Fruit fly (Drosophila melanogaster) ovary, adult (tissue): ENCODE results near the gene CG15818.

Source experiments
- CG17801 ChIP-seq: fragments of 200-800 bp; optimal IDR thresholded peaks from 2 replicates; lab custom pipeline; 2019; ENCODE audit warnings: missing biosample characterization, mild to moderate bottlenecking, missing genetic modification characterization, moderate library complexity; ENCODE audit not compliant: partially characterized antibody

CG15818 gene

DNA sequence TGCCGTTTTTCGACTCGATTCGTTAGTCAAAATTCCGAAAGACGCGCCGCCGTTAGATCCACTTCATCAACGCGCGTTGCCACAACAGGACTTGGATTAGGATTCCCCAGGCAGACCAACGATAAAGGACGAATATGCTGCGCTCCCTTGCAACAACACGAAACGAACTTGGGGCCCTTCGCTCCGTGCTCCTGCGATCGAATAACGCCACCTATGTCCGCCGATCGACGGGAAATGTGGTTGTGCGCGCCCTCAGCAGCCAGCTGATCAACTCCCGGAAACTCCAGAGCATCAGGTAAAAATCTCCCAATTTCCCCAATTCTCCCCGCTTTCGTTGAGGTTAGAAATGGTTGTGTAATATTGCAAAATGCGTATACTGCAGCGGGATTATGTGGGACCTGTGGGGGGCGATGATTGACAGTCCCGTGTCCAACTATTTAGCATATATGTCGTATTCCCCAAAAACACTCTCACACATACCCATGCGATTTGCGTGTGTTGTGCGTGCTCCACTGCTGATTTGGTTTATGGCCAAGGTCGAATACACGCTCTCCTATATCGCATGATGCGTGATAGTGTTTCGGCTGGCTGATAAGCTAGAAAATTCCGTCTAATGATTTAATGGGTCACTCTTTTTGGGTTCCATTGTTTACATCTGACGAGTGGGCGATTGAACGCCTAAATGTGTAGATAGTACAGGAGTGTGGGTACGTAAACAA, 16.5 kb downstream of the CG15818 start:
- no peak for TF ChIP-seq CG17801 (GFP tag; lab: Kevin White, UChicago)

DNA sequence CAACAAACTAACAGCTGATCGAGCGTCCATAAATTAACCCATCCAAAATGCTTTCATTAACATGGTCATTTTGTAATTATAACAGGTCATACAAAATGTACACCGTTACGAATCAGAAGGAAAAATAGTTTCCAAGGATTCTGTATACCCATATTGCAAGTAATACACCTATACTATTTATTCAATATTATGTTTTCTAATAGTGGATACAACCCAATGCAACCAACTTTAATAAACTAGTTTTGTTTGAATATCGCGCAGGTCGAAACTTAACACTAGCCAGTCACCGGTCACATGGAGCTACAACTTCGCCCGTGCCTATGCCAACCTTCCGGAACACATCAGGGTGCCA, 17.1 kb downstream of the CG15818 start:
- no peak for TF ChIP-seq CG17801 (GFP tag; lab: Kevin White, UChicago)

DNA sequence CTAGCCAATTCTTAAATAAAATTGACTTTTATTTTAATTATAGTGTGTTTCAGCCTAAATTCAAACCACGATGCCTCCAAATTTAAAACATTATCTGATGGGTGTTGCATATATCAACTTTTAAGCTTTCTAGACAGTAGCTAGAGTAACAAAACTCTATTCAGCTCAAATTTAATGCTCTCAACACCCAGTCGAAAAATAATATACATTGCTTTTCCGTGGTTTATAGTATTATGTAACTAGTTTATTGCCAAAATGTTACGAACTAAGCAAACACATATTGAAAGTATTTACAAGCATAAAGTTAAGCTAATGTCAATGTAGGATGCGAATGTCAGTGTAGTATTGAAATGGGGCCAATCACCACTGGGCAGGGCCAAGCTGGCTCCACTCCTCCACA, 19.6 kb downstream of the CG15818 start:
- no peak for TF ChIP-seq CG17801 (GFP tag; lab: Kevin White, UChicago)

DNA sequence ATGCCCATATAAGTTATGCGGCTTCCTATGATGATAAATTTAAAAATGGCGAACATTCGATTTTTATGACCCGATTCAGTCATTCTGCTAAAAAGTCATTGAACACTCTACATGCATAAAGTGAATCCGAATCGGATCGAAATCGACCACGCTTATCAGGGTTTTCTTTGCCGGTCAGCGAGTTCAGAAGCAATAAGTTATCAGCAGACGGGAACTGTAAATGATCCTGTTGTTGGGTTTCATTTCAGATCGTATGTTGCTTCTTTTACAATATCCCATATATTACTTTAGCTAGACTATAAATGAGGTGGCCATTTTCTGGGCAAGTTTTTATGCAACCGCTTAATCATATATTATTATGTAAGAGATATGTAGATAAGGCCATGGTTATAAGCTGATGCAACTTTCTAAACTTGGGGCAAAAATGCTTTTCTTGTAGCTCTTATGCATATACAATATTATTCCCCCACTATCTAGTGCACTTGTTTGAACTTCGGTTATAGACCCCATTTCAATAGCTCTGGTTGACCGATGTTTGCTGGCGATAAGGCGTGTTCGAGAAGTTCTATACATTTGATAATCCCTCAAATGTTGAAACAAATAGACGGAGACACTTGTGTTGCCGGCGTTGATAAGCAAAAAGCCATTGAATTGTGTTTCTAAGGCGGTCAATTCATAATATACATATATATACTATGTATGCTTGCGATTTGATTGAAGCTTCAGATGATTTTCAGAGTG, 21.3 kb downstream of the CG15818 start:
- TF ChIP-seq CG17801 (GFP tag; lab: Kevin White, UChicago), result no peak

DNA sequence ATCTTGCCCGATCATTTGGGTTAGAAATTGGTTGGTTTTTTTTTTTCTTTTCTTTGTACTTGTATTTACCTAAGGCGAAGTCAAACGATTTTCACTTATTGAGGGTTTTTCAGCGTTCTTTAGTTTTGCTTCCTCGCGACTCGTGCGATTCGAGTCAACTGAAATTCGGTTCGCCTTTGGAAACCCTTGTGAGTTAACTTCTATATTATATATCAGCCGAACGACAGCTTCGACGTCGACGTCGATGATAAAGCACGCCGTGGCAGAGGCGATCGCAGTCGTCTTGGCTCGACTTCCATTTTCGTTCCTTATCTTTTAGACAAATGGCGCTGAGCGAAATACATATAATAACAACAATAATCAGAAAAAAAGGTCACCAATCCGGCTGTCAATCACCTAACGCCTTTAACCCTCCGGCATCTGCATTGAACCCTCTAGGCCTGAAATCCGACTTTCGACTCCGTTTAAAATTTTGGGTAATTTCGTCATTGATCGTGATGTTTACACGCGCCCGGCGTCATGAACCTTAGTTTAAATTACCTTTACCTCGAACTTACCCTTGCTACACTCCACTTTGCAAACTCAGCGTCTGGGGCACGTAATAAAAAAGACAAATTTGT, 22.7 kb downstream of the CG15818 start, which contains the start of gene CG5958:
Gene CG5958 (minus strand): TSS at position 180 of the 620 bp plus-strand sequence.
- no peak for TF ChIP-seq CG17801 (GFP tag; lab: Kevin White, UChicago)

DNA sequence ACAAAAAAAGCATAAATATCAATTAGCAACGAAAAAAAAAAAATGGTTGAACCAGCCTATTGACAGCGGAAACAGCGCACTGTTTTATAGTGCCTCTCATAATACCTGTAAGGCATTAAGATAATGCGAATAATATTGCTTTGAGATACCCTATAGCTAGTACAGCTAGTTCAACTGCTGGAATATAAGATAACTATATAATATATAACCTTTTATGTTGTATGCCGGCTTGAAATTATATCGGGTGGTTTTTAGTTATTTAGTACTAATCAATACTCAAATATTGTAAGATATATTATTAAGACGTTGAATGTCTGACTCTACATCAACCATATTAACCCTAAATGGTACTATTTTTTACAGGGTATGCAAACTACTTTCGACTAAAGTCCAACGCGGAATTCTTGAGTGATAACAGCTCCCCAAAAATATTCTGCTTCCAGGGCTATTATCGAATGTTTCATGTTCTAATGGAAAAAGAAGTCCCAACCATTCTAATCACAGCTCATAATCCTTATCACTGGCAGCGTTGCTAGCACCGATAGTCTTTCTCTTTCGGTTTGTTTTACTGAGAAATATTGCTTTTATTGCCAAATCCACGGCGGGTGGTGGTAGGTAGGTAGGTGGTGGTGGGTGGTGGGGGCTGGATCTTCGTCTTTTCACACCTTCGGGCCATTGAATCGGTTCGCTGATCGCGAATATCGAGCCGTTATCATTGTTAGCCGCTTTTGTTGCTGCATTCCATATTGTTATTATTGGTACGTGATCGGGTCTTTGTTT, 23.4 kb downstream of the CG15818 start:
- TF ChIP-seq CG17801 (GFP tag; lab: Kevin White, UChicago), result peak; percentile 88

DNA sequence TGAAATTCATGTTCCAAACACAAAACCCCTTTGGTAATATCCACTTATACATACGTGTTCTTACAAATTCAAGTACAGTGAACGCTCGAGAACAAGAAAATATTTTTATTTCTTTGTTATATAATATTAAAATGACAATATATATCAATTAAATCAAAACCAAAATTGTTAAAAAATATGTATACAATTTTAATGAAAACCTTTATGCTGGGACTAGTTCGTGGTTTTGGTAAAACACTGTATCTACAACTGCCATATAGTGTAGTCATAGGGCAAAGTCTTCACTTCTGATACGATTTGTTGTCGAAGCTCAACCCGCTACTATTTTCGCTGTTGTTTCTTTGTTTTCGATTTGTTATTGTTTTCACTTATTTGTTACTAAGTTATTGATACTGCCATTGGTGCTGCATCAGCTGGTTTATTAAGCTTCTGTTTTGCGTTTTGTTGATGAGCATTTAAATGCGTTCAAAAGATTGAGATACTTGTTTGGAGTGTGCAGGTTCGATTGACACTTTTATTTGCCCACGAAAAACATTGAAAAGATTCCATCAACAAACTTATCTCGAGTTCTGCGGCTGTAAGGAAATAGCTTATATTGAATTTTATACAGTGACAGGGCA, 24.1 kb downstream of the CG15818 start:
- TF ChIP-seq CG17801 (GFP tag; lab: Kevin White, UChicago), result peak; percentile 93

DNA sequence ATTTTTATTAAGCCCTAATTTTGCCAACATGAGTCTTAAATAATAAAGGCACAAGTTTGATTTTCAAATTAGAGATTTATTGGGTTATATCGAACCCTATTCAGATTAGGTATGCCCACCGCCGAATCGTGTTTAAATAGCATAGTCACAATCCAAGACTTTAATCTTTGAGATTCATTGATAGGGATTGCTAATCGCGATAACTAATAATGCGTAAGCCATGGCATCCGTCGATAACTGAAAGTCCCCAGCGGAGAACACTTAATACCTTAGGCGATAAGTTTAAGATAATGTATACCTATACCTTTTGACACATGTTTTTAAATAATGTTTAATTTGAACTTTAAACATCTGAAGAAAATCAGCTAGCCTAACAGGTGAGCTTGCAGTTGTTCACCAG, 24.8 kb downstream of the CG15818 start:
- TF ChIP-seq CG17801 (GFP tag; lab: Kevin White, UChicago), result no peak

DNA sequence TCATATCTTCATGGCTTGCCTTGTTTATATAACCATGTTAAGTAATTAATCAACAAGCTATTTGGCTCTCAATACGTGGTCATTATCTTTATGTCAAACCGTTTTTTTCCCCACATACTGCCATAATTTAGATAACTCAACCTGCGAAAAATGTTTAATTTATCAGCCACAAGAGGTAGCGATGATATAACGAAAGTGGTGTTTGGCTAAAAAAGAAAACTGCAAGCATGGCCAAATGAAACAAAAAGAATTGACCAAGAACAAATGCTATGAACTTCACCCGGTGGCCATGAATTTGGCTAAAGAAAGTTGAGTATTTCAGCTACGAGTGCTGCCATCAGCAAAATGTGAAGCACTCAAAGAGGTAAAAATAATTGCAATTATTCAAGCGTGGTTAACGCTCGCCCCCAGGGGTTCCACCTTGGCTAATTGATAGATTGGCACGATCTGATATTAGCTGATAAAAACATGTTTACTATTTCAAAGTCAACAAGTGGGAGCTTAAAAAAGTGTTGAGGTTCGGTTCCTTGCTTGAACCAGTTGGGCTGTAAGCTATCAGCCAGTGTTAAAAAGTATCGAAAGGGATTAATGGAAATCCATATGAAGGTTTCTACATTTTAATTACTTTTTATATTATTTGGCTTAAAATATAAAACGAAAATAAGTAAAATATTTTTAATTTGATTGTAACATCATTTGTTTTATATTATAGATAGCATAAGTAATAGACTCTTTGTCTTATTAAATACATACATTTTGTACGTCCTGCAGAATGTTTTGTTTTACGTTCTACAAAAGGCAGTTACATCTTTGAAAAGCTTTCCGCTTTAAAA, 26.0 kb downstream of the CG15818 start:
- TF ChIP-seq CG17801 (GFP tag; lab: Kevin White, UChicago), result peak; percentile 72

DNA sequence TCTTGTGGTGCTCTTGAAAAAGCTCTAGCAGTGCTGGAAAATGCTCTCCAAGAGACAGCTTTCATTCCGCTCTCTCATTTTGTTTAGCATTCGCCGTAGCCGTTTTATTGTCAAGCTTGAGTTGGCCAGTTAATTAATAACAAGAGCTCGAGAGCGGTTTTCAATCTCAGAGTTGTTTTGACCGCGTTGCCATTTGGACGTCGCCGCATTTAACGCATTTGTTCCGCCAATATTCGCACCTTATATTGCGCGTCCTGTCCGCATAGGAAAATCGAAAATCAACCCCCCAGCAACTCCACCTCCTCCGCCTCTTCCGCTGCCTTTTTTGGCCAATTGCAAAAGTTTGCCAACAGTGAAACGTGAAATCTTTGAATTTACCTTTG, 26.6 kb downstream of the CG15818 start, which contains the start of gene CG5973:
Gene CG5973 (plus strand): TSS at position 168 of the 383 bp plus-strand sequence.
- TF ChIP-seq CG17801 (GFP tag; lab: Kevin White, UChicago), result peak; percentile 29

DNA sequence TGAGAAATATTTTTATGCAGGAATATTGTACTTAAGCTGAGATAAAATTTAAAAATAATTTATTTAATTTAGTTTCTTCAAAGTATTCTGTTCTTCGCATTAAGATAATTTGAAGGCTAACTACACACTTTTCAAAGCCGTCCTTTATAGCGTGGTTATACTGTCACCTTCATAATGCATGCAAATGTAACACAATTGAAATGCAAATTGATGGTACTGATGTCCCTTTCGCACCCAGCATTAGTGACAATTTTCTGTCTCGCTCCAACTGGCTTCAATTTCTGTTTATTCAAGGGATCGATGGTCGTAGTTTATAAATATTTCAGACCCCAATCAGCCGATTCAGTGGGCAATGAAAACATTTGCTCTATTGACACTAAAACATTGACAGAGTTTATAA, 27.8 kb downstream of the CG15818 start:
- TF ChIP-seq CG17801 (GFP tag; lab: Kevin White, UChicago), result peak; percentile 21

DNA sequence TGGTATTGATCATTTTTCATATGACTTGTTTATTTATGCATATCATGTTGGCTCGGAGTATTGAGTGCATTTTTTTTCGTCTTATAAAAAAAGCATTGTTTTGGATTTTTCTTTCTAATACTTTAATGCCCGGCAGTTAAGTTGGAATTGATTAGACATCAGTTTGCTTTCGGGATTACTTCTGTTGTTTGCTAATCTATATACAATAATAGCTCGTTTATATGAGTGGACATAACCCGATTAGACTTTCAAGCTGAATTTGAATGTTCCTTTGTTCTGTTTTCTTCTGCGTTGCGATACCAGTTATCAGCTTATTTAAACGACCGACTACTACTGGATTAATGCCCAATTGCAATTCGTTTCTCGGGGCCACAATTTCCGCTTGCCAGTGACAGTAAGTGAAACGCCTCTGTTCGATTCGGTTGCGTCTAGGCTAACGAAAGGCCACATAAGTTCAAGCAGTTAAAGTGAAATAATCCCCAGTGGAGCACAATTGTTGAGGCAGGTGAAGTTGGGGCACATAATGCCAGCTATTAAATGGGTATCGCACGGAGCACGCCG, 29.8 kb downstream of the CG15818 start:
- TF ChIP-seq CG17801 (GFP tag; lab: Kevin White, UChicago), result no peak

DNA sequence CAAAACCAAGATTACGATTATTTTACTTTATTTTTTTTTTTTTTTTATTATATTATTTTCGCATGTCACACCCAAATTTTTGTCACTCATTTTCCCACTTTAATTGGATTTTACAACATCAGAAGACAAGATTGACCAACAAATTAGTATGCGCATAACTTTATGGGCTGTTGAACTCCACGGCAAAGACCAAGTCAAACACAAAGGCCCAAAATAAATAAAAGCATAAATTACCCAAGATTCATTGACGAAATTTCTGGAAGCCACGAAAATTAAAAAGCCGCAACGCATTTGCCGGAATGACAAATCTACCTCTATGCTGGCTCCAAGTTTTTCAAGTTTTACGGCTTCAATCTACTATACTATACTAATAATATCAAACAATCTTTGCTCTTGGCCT, 31.4 kb downstream of the CG15818 start:
- no peak for TF ChIP-seq CG17801 (GFP tag; lab: Kevin White, UChicago)
